Worm (Caenorhabditis elegans): Measurements from ENCODE around the gene bath-21.
"Not testable (repeated sequence)": the region's sequence is repeated elsewhere in the genome, so short reads cannot be mapped to it uniquely, and the experiment has no call there.

The bath-21 gene

ce11 chrII:2026525-2026924 lies at the start of gene bath-21:
TSS of gene bath-21 (minus strand) at chrII:2026625.
- TF ChIP-seq nhr-129 (tag; optimal IDR thresholded peaks at IDR 0.05) (no peak), lin-11 (tag; optimal IDR thresholded peaks at IDR 0.05) (no peak), blmp-1 (tag; optimal IDR thresholded peaks at IDR 0.05; ENCODE audit: insufficient read depth) (no peak), unc-62 (GFP tag; optimal IDR thresholded peaks at IDR 0.05) (no peak), ztf-11 (tag; optimal IDR thresholded peaks at IDR 0.05) (no peak), elt-3 (tag; optimal IDR thresholded peaks at IDR 0.05) (no peak), zag-1 (tag; optimal IDR thresholded peaks at IDR 0.05) (no peak), nhr-237 (tag; optimal IDR thresholded peaks at IDR 0.05) (no peak), R02D3.7 (tag; optimal IDR thresholded peaks at IDR 0.05) (no peak), alr-1 (tag; optimal IDR thresholded peaks at IDR 0.05) (no peak), ZK546.5 (tag; optimal IDR thresholded peaks at IDR 0.05) (no peak), nhr-11 (tag; optimal IDR thresholded peaks at IDR 0.05) (no peak)

ce11 chrII:2075513-2075912 lies 49.1 kb upstream of the bath-21 start, which contains the start of gene F07E5.8:
TSS of gene F07E5.8 (minus strand) at chrII:2075613.
- TF ChIP-seq R02D3.7 (tag; optimal IDR thresholded peaks at IDR 0.05) = no peak
- TF ChIP-seq zag-1 (tag; optimal IDR thresholded peaks at IDR 0.05) = no peak
- TF ChIP-seq lin-13 (GFP tag; optimal IDR thresholded peaks at IDR 0.05) = no peak
- TF ChIP-seq sma-9 (GFP tag; optimal IDR thresholded peaks at IDR 0.05) = no peak
- no peak for TF ChIP-seq sma-9 (tag; optimal IDR thresholded peaks at IDR 0.05)
- TF ChIP-seq fos-1 (tag; optimal IDR thresholded peaks at IDR 0.05) = no peak
- TF ChIP-seq alr-1 (tag; optimal IDR thresholded peaks at IDR 0.05) = no peak
- no peak for TF ChIP-seq nhr-25 (tag; optimal IDR thresholded peaks at IDR 0.05)
- no peak for TF ChIP-seq egl-27 (tag; optimal IDR thresholded peaks at IDR 0.05)
- TF ChIP-seq elt-1 (tag; optimal IDR thresholded peaks at IDR 0.05) = no peak
- no peak for TF ChIP-seq nhr-10 (tag; optimal IDR thresholded peaks at IDR 0.05)
- no peak for TF ChIP-seq nhr-77 (tag; optimal IDR thresholded peaks at IDR 0.05)
- no peak for TF ChIP-seq nhr-129 (tag; optimal IDR thresholded peaks at IDR 0.05)
- no peak for TF ChIP-seq nhr-237 (tag; optimal IDR thresholded peaks at IDR 0.05)

DNA sequence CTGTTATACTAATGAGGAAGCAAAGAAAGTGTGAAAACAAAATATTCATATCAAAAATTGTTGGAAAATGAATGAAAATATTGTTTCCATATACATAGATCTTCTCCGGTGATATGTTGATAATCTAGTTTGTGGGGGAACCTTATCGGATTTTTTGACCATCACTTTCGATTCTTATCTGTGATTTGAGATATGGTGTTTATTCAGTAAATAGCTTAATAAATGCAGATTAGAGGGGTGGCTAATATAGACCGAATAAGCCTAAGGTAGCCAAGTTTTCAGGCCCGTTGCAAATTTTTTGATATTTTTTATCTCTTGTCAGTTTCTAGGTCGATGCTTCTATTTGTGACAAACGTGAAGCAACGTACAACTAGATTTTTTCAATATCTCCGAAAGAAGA lies 45.0 kb upstream of the bath-21 start, which contains the start of gene F07E5.7:
Gene F07E5.7, minus strand, starts transcription at position 101 of the 400 bp plus-strand sequence.
- TF ChIP-seq egl-27 (tag; optimal IDR thresholded peaks at IDR 0.05) (no peak), ama-1 (optimal IDR thresholded peaks at IDR 0.05) (no peak), unc-39 (tag; optimal IDR thresholded peaks at IDR 0.05) (no peak), elt-1 (tag; optimal IDR thresholded peaks at IDR 0.05) (no peak), nhr-10 (tag; optimal IDR thresholded peaks at IDR 0.05) (no peak), mbf-1 (tag; optimal IDR thresholded peaks at IDR 0.05) (no peak), lin-13 (GFP tag; optimal IDR thresholded peaks at IDR 0.05) (no peak), aly-2 (tag; optimal IDR thresholded peaks at IDR 0.05) (no peak), peb-1 (tag; optimal IDR thresholded peaks at IDR 0.05) (no peak), zag-1 (tag; optimal IDR thresholded peaks at IDR 0.05) (no peak), sma-9 (GFP tag; optimal IDR thresholded peaks at IDR 0.05) (no peak), sma-9 (tag; optimal IDR thresholded peaks at IDR 0.05) (no peak), ZK546.5 (tag; optimal IDR thresholded peaks at IDR 0.05) (no peak), nhr-6 (tag; optimal IDR thresholded peaks at IDR 0.05) (no peak), snpc-4 (tag; optimal IDR thresholded peaks at IDR 0.05) (no peak), C34F6.9 (tag; optimal IDR thresholded peaks at IDR 0.05) (no peak), dmd-4 (tag; optimal IDR thresholded peaks at IDR 0.05) (no peak), nhr-23 (tag; optimal IDR thresholded peaks at IDR 0.05) (no peak)

DNA sequence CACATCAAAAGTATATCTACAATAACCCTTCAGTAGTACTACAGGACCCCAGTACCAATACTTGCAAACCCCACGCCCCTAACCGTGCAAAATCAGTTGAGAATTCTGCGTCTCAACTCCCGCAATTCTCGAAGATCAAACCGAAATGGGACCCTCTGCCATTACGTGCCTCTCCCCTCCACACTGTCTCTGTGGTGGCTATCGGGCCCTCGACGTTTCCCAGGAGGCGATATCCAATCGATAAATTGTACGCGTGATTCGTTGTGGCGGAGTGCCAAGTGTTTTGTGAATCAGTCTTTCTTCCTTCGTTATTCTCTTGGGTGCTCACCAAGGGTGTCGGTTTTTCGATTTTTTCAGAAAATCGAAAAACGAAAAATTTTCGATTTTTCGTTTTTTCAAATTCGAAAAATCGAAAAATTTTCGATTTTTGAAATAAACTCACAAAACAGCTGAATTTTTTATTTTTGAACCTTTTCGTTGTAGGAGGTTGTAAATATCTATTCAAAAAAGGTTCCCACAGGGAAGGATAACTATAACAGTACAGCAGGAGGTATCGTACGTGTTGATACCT lies 41.1 kb upstream of the bath-21 start, which contains the start of gene F07E5.12:
Gene F07E5.12, plus strand, starts transcription at position 521 of the 571 bp plus-strand sequence.
- not testable (repeated sequence) for TF ChIP-seq nhr-21, ceh-82, lin-39 (tag; optimal IDR thresholded peaks at IDR 0.05)

- no peak for TF ChIP-seq sma-9 (GFP tag; optimal IDR thresholded peaks at IDR 0.05)
- TF ChIP-seq sma-9 (tag; optimal IDR thresholded peaks at IDR 0.05) = no peak
- TF ChIP-seq lin-11 (tag; optimal IDR thresholded peaks at IDR 0.05) = no peak
- TF ChIP-seq nhr-10 (tag; optimal IDR thresholded peaks at IDR 0.05) = no peak
- no peak for TF ChIP-seq snpc-4 (tag; optimal IDR thresholded peaks at IDR 0.05)
- TF ChIP-seq fos-1 (tag; optimal IDR thresholded peaks at IDR 0.05) = no peak
- no peak for TF ChIP-seq alr-1 (tag; optimal IDR thresholded peaks at IDR 0.05)
- no peak for TF ChIP-seq unc-62 (GFP tag; optimal IDR thresholded peaks at IDR 0.05)
Observed at ce11 chrII:2064497-2064896, 38.1 kb upstream of the bath-21 start, which contains the start of gene fbxb-6. TSS of gene fbxb-6 (plus strand) at chrII:2064797.

Measured in whole organism, L2 larva.